Fruit fly (Drosophila melanogaster): ENCODE measurements around the gene CG17104.

Gene CG17104

DNA sequence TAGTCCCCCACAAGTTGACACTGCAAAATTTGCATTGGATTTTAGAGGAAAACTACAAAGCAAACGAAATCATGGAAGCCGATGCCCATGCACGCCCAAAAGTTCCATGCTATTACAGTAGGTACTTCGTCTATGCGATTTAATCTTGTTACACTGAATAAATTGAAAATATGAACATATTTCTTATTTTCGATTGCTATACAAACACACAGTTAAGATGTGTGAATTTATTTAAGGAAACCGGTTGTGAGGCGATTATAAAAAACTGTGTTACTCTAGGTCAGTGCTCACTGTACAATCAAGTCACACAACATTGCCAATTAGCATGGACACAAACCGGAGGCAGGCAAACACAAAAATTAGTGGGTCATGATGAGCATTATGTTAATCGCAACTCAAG, 11.4 kb upstream of the CG17104 start (continued):
- TF ChIP-seq gt (GFP tag; IDR thresholded peaks at IDR 0.05), result no peak
- peak; percentile 14 for TF ChIP-seq CG1529 (GFP tag; optimal IDR thresholded peaks at IDR 0.05)
- TF ChIP-seq ab (GFP tag; optimal IDR thresholded peaks at IDR 0.05), result peak; percentile 61
- TF ChIP-seq CG2678 (tag; optimal IDR thresholded peaks at IDR 0.05), result peak; percentile 82
- peak; percentile 52 for TF ChIP-seq dm (GFP tag; optimal IDR thresholded peaks at IDR 0.05)
- peak; percentile 46 for TF ChIP-seq Mad (GFP tag; optimal IDR thresholded peaks at IDR 0.05)
- TF ChIP-seq CG2199 (GFP tag; IDR thresholded peaks at IDR 0.05), result peak; percentile 60; the same call in 1 of the 3 replicates
- peak; percentile 90 for TF ChIP-seq Drgx (GFP tag; IDR thresholded peaks at IDR 0.05)
- no peak for TF ChIP-seq CG8478 (optimal IDR thresholded peaks at IDR 0.05)
- TF ChIP-seq lola (GFP tag; optimal IDR thresholded peaks at IDR 0.05), result no peak
- no peak for TF ChIP-seq Sin3A (optimal IDR thresholded peaks at IDR 0.05)
- TF ChIP-seq CG12236 (GFP tag; optimal IDR thresholded peaks at IDR 0.05), result peak; percentile 57
- no peak for TF ChIP-seq abd-A (tag; optimal IDR thresholded peaks at IDR 0.05)
- no peak for TF ChIP-seq CG6254 (GFP tag; optimal IDR thresholded peaks at IDR 0.05)
- TF ChIP-seq maf-S (GFP tag; optimal IDR thresholded peaks at IDR 0.05), result peak; percentile 61
- peak; percentile 77 for TF ChIP-seq ssp (GFP tag; IDR thresholded peaks at IDR 0.05)
- TF ChIP-seq org-1 (GFP tag; optimal IDR thresholded peaks at IDR 0.05), result peak; percentile 51
- TF ChIP-seq eyg (GFP tag; optimal IDR thresholded peaks at IDR 0.05), result peak; percentile 63
- no peak for TF ChIP-seq sc (optimal IDR thresholded peaks at IDR 0.05)
- no peak for TF ChIP-seq sc (GFP tag; optimal IDR thresholded peaks at IDR 0.05)
- TF ChIP-seq Hmr (GFP tag; optimal IDR thresholded peaks at IDR 0.05), result peak; percentile 66
- TF ChIP-seq CG10209 (GFP tag; optimal IDR thresholded peaks at IDR 0.05), result peak; percentile 74
- peak; percentile 61 for TF ChIP-seq Blimp-1 (GFP tag; optimal IDR thresholded peaks at IDR 0.05)
- TF ChIP-seq CG9215 (GFP tag; IDR thresholded peaks at IDR 0.05), result peak; percentile 70
- peak; percentile 57 for TF ChIP-seq tup (GFP tag; optimal IDR thresholded peaks at IDR 0.05)
- peak; percentile 63 for TF ChIP-seq CG16779 (GFP tag; IDR thresholded peaks at IDR 0.05)
- TF ChIP-seq cato (GFP tag; optimal IDR thresholded peaks at IDR 0.05; ENCODE audit: borderline replicate concordance), result peak; percentile 33
- TF ChIP-seq CG42726 (GFP tag; IDR thresholded peaks at IDR 0.05; ENCODE audit: partially characterized antibody), result no peak
- TF ChIP-seq HLH54F (GFP tag; optimal IDR thresholded peaks at IDR 0.05), result peak; percentile 70
- peak; percentile 75 for TF ChIP-seq CG3847 (GFP tag; IDR thresholded peaks at IDR 0.05)
- peak; percentile 93 for TF ChIP-seq Ptx1 (GFP tag; IDR thresholded peaks at IDR 0.05)
- TF ChIP-seq HLHmδ (GFP tag; optimal IDR thresholded peaks at IDR 0.05), result no peak
- TF ChIP-seq CG34376 (GFP tag; optimal IDR thresholded peaks at IDR 0.05), result no peak
- TF ChIP-seq HLH4C (GFP tag; IDR thresholded peaks at IDR 0.05; ENCODE audit: partially characterized antibody), result no peak
- peak; percentile 33 for TF ChIP-seq kah (GFP tag; optimal IDR thresholded peaks at IDR 0.05)
- no peak for TF ChIP-seq CG15696 (tag; optimal IDR thresholded peaks at IDR 0.05)
- peak; percentile 3 for TF ChIP-seq Deaf1 (tag; optimal IDR thresholded peaks at IDR 0.05)
- peak; percentile 62 for TF ChIP-seq CG9437 (GFP tag; optimal IDR thresholded peaks at IDR 0.05)
- TF ChIP-seq E2f2 (GFP tag; IDR thresholded peaks at IDR 0.05), result peak; percentile 67
- TF ChIP-seq Sox100B (GFP tag; optimal IDR thresholded peaks at IDR 0.05), result peak; percentile 63
- peak; percentile 80 for TF ChIP-seq CG12391 (tag; optimal IDR thresholded peaks at IDR 0.05)
- TF ChIP-seq TFAM (GFP tag; optimal IDR thresholded peaks at IDR 0.05), result no peak
- TF ChIP-seq CG2875 (GFP tag; optimal IDR thresholded peaks at IDR 0.05), result peak; percentile 49
- no peak for TF ChIP-seq pfk (GFP tag; optimal IDR thresholded peaks at IDR 0.05)
- peak; percentile 63 for TF ChIP-seq CG10959 (GFP tag; IDR thresholded peaks at IDR 0.05)
- no peak for TF ChIP-seq corto (GFP tag; optimal IDR thresholded peaks at IDR 0.05)
- TF ChIP-seq NfI (GFP tag; optimal IDR thresholded peaks at IDR 0.05), result peak; percentile 77
- TF ChIP-seq CG2116 (GFP tag; optimal IDR thresholded peaks at IDR 0.05), result peak; percentile 40
- no peak for TF ChIP-seq ftz-f1 (GFP tag; optimal IDR thresholded peaks at IDR 0.05)
- peak; percentile 58; the same call in 1 of the 2 replicates for TF ChIP-seq peb (GFP tag; IDR thresholded peaks at IDR 0.05)
- no peak for TF ChIP-seq CG4360 (GFP tag; IDR thresholded peaks at IDR 0.05)
- TF ChIP-seq Hmx (GFP tag; optimal IDR thresholded peaks at IDR 0.05), result peak; percentile 53
